Fruit fly (Drosophila melanogaster) whole organism, embryonic: ENCODE data around the gene kek6.
A peak's percentile ranks its signal among the peaks of the same experiment; 100 is the strongest.

Source experiments
- ATbp ChIP-seq: fragments of 200-800 bp; sonication (Bioruptor generic); optimal IDR thresholded peaks from 2 replicates; lab custom pipeline; 2017; ENCODE audit warnings: missing biosample characterization, mild to moderate bottlenecking, missing genetic modification characterization, missing genetic modification reagents
- CG1024 ChIP-seq: fragments of 200-800 bp; sonication (Bioruptor generic); IDR thresholded peaks from 2 replicates; pipeline ENCODE4 v1.3.6; 2022; ENCODE audit warnings: missing biosample characterization, missing genetic modification characterization
- CG10267 ChIP-seq: fragments of 200-800 bp; sonication (Bioruptor generic); optimal IDR thresholded peaks from 2 replicates; lab custom pipeline; 2018; ENCODE audit warnings: missing biosample characterization, mild to moderate bottlenecking, missing genetic modification characterization, moderate library complexity
- CG10431 ChIP-seq: fragments of 200-800 bp; sonication (Bioruptor generic); optimal IDR thresholded peaks from 3 replicates; lab custom pipeline; 2018; ENCODE audit warnings: missing biosample characterization, mild to moderate bottlenecking, missing genetic modification characterization
- CG17361 ChIP-seq: fragments of 200-800 bp; sonication (Bioruptor generic); IDR thresholded peaks from 3 replicates; pipeline ENCODE4 v1.3.6; 2022; ENCODE audit warnings: missing biosample characterization, missing genetic modification characterization
- CG17802 ChIP-seq: fragments of 200-800 bp; sonication (Bioruptor generic); optimal IDR thresholded peaks from 2 replicates; lab custom pipeline; 2018; ENCODE audit warnings: missing biosample characterization, mild to moderate bottlenecking, missing genetic modification characterization, moderate library complexity
- CG18619 ChIP-seq: fragments of 200-800 bp; sonication (Bioruptor generic); optimal IDR thresholded peaks from 3 replicates; lab custom pipeline; 2017; ENCODE audit warnings: missing biosample characterization, mild to moderate bottlenecking, missing genetic modification characterization
- CG18764 ChIP-seq: fragments of 200-800 bp; sonication (Bioruptor generic); optimal IDR thresholded peaks from 3 replicates; lab custom pipeline; 2016; ENCODE audit warnings: missing biosample characterization, missing genetic modification characterization
- CG2116 ChIP-seq: fragments of 200-800 bp; sonication (Bioruptor generic); optimal IDR thresholded peaks from 3 replicates; lab custom pipeline; 2018; ENCODE audit warnings: missing biosample characterization, mild to moderate bottlenecking, missing genetic modification characterization
- CG2129 ChIP-seq: fragments of 200-800 bp; sonication (Bioruptor generic); IDR thresholded peaks from 2 replicates; pipeline ENCODE4 v1.3.6; 2022; ENCODE audit warnings: missing biosample characterization, missing genetic modification characterization; ENCODE audit not compliant: partially characterized antibody
- CG2889 ChIP-seq: fragments of 200-800 bp; sonication (Bioruptor generic); IDR thresholded peaks from 3 replicates; pipeline ENCODE4 v1.3.6; 2022; ENCODE audit warnings: missing biosample characterization, missing genetic modification characterization
- CG30431 ChIP-seq: fragments of 200-800 bp; sonication (Bioruptor generic); optimal IDR thresholded peaks from 2 replicates; lab custom pipeline; 2017; ENCODE audit warnings: missing biosample characterization, missing genetic modification characterization
- CG3281 ChIP-seq: fragments of 200-800 bp; sonication (Bioruptor generic); optimal IDR thresholded peaks from 3 replicates; lab custom pipeline; 2017; ENCODE audit warnings: missing biosample characterization, mild to moderate bottlenecking, missing genetic modification characterization
- CG4424 ChIP-seq: fragments of 200-800 bp; sonication (Bioruptor generic); optimal IDR thresholded peaks from 3 replicates; lab custom pipeline; 2016; ENCODE audit warnings: missing biosample characterization, missing genetic modification characterization
- CG5245 ChIP-seq: fragments of 200-800 bp; sonication (Bioruptor generic); optimal IDR thresholded peaks from 3 replicates; lab custom pipeline; 2016; ENCODE audit warnings: missing biosample characterization, missing genetic modification characterization
- CG6689 ChIP-seq: fragments of 200-800 bp; sonication (Bioruptor generic); IDR thresholded peaks from 2 replicates; pipeline ENCODE4 v1.3.6; 2022; ENCODE audit warnings: missing biosample characterization, missing genetic modification characterization
- CG6813 ChIP-seq: fragments of 200-800 bp; sonication (Bioruptor generic); optimal IDR thresholded peaks from 2 replicates; lab custom pipeline; 2017; ENCODE audit warnings: missing biosample characterization, missing genetic modification characterization, mild to moderate bottlenecking, moderate library complexity, missing genetic modification reagents
- CG7271 ChIP-seq: fragments of 200-800 bp; sonication (Bioruptor generic); optimal IDR thresholded peaks from 2 replicates; lab custom pipeline; 2018; ENCODE audit warnings: missing biosample characterization, mild to moderate bottlenecking, missing genetic modification characterization, moderate library complexity
- CG9797 ChIP-seq: fragments of 200-800 bp; sonication (Bioruptor generic); optimal IDR thresholded peaks from 3 replicates; lab custom pipeline; 2018; ENCODE audit warnings: missing biosample characterization, mild to moderate bottlenecking, missing genetic modification characterization
- CkIIα-i1 ChIP-seq: fragments of 200-800 bp; sonication (Bioruptor generic); IDR thresholded peaks from 2 replicates; pipeline ENCODE4 v1.3.6; 2022; ENCODE audit warnings: missing biosample characterization, missing genetic modification characterization
- Dfd ChIP-seq, 2 experiments: fragments of >200 bp; optimal IDR thresholded peaks; 2 replicates each; lab custom pipeline; 2017; ENCODE audit warnings: missing biosample characterization in 2 of 2, missing genetic modification characterization in 2 of 2
- Fer3 ChIP-seq: fragments of 200-800 bp; sonication (Bioruptor generic); optimal IDR thresholded peaks from 2 replicates; lab custom pipeline; 2018; ENCODE audit warnings: missing biosample characterization, mild to moderate bottlenecking, missing genetic modification characterization, moderate library complexity
- Hand ChIP-seq: fragments of 200-800 bp; sonication (Bioruptor generic); optimal IDR thresholded peaks from 2 replicates; lab custom pipeline; 2017; ENCODE audit warnings: mild to moderate bottlenecking, missing biosample characterization, missing genetic modification reagents, missing genetic modification characterization
- Hmx ChIP-seq: fragments of 200-800 bp; sonication (Bioruptor generic); optimal IDR thresholded peaks from 2 replicates; lab custom pipeline; 2016; ENCODE audit warnings: missing biosample characterization, missing genetic modification characterization
- MBD-R2 ChIP-seq: fragments of 200-800 bp; sonication (Bioruptor generic); IDR thresholded peaks from 2 replicates; pipeline ENCODE4 v1.3.6; 2022; ENCODE audit warnings: missing biosample characterization, missing genetic modification characterization
- MESR4 ChIP-seq: fragments of 200-800 bp; sonication (Bioruptor generic); optimal IDR thresholded peaks from 2 replicates; lab custom pipeline; 2018; ENCODE audit warnings: missing biosample characterization, mild to moderate bottlenecking, missing genetic modification characterization, moderate library complexity
- Meics ChIP-seq: fragments of 200-800 bp; sonication (Bioruptor generic); optimal IDR thresholded peaks from 2 replicates; lab custom pipeline; 2017; ENCODE audit warnings: missing biosample characterization, mild to moderate bottlenecking, missing genetic modification characterization
- NC2β ChIP-seq: fragments of 200-800 bp; sonication (Bioruptor generic); optimal IDR thresholded peaks from 2 replicates; lab custom pipeline; 2016; ENCODE audit warnings: missing biosample characterization, missing genetic modification characterization
- NFAT ChIP-seq: fragments of 200-800 bp; sonication (Bioruptor generic); IDR thresholded peaks from 2 replicates; pipeline ENCODE4 v1.3.6; 2022; ENCODE audit warnings: missing biosample characterization, missing genetic modification characterization
- Oaz ChIP-seq: fragments of 200-800 bp; sonication (Bioruptor generic); IDR thresholded peaks from 2 replicates; pipeline ENCODE4 v1.3.6; 2022; ENCODE audit warnings: missing biosample characterization, missing genetic modification characterization
- Opbp ChIP-seq: fragments of 200-800 bp; sonication (Bioruptor generic); IDR thresholded peaks from 3 replicates; pipeline ENCODE4 v1.3.6; 2022; ENCODE audit warnings: missing biosample characterization, missing genetic modification characterization; ENCODE audit not compliant: partially characterized antibody
- Sin3A ChIP-seq: fragments of >200 bp; optimal IDR thresholded peaks from 2 replicates; lab custom pipeline; 2018
- Taf1 ChIP-seq: fragments of 200-800 bp; sonication (Bioruptor generic); IDR thresholded peaks from 2 replicates; pipeline ENCODE4 v1.3.6; 2022; ENCODE audit warnings: missing biosample characterization, missing genetic modification characterization
- amos ChIP-seq: fragments of 200-800 bp; sonication (Bioruptor generic); IDR thresholded peaks from 2 replicates; pipeline ENCODE4 v1.3.6; 2022; ENCODE audit warnings: missing biosample characterization, missing genetic modification characterization; ENCODE audit not compliant: partially characterized antibody
- btn ChIP-seq: fragments of 200-800 bp; sonication (Bioruptor generic); optimal IDR thresholded peaks from 2 replicates; lab custom pipeline; 2016; ENCODE audit warnings: missing biosample characterization, missing genetic modification characterization
- croc ChIP-seq: fragments of 200-800 bp; sonication (Bioruptor generic); conservative IDR thresholded peaks from 3 replicates; pipeline ENCODE4 v1.3.6; 2022; ENCODE audit warnings: missing biosample characterization, missing genetic modification characterization
- dmrt99B ChIP-seq: fragments of 200-800 bp; sonication (Bioruptor generic); optimal IDR thresholded peaks from 2 replicates; lab custom pipeline; 2018; ENCODE audit warnings: missing biosample characterization, mild to moderate bottlenecking, missing genetic modification characterization, moderate library complexity
- eyg ChIP-seq: fragments of 200-800 bp; sonication (Bioruptor generic); optimal IDR thresholded peaks from 3 replicates; lab custom pipeline; 2016; ENCODE audit warnings: missing biosample characterization, missing genetic modification characterization
- lab ChIP-seq: fragments of 200-800 bp; sonication (Bioruptor generic); optimal IDR thresholded peaks from 3 replicates; lab custom pipeline; 2017; ENCODE audit warnings: missing biosample characterization, missing genetic modification characterization, mild to moderate bottlenecking, moderate library complexity, missing genetic modification reagents
- nmo ChIP-seq: fragments of 200-800 bp; sonication (Bioruptor generic); optimal IDR thresholded peaks from 2 replicates; lab custom pipeline; 2018; ENCODE audit warnings: missing biosample characterization, mild to moderate bottlenecking, missing genetic modification characterization, moderate library complexity
- pnt ChIP-seq: fragments of 200-800 bp; sonication (Bioruptor generic); optimal IDR thresholded peaks from 3 replicates; lab custom pipeline; 2016; ENCODE audit warnings: missing biosample characterization, missing genetic modification characterization
- pros ChIP-seq: fragments of 200-800 bp; sonication (Bioruptor generic); optimal IDR thresholded peaks from 3 replicates; lab custom pipeline; 2019; ENCODE audit warnings: missing biosample characterization, mild to moderate bottlenecking, missing genetic modification characterization, moderate library complexity
- psq ChIP-seq: fragments of 200-800 bp; sonication (Bioruptor generic); optimal IDR thresholded peaks from 2 replicates; lab custom pipeline; 2017; ENCODE audit warnings: missing biosample characterization, missing genetic modification characterization
- shn ChIP-seq: fragments of 200-800 bp; sonication (Bioruptor generic); optimal IDR thresholded peaks from 3 replicates; lab custom pipeline; 2016; ENCODE audit warnings: missing biosample characterization, missing genetic modification characterization
- slp2 ChIP-seq: fragments of 200-800 bp; sonication (Bioruptor generic); optimal IDR thresholded peaks from 2 replicates; lab custom pipeline; 2016; ENCODE audit warnings: missing biosample characterization, missing genetic modification characterization
- sob ChIP-seq: fragments of 200-800 bp; sonication (Bioruptor generic); IDR thresholded peaks from 2 replicates; pipeline ENCODE4 v1.3.6; 2022; ENCODE audit warnings: missing biosample characterization, missing genetic modification characterization
- tna ChIP-seq: fragments of 200-800 bp; sonication (Bioruptor generic); IDR thresholded peaks from 2 replicates; pipeline ENCODE4 v1.3.6; 2022; ENCODE audit warnings: missing biosample characterization, missing genetic modification characterization; ENCODE audit not compliant: partially characterized antibody
- trem ChIP-seq: fragments of 200-800 bp; optimal IDR thresholded peaks from 3 replicates; lab custom pipeline; 2019; ENCODE audit warnings: missing biosample characterization, mild to moderate bottlenecking, missing genetic modification characterization, moderate library complexity
- trh ChIP-seq: fragments of 200-800 bp; sonication (Bioruptor generic); optimal IDR thresholded peaks from 2 replicates; lab custom pipeline; 2016; ENCODE audit warnings: missing biosample characterization, missing genetic modification characterization
- vnd ChIP-seq: fragments of 200-800 bp; sonication (Bioruptor generic); IDR thresholded peaks from 3 replicates; pipeline ENCODE4 v1.3.6; 2022; ENCODE audit warnings: missing biosample characterization, missing genetic modification characterization; ENCODE audit not compliant: partially characterized antibody
- zfh2 ChIP-seq: fragments of 200-800 bp; sonication (Bioruptor generic); optimal IDR thresholded peaks from 2 replicates; lab custom pipeline; 2016; ENCODE audit warnings: missing biosample characterization, missing genetic modification characterization

Gene kek6

DNA sequence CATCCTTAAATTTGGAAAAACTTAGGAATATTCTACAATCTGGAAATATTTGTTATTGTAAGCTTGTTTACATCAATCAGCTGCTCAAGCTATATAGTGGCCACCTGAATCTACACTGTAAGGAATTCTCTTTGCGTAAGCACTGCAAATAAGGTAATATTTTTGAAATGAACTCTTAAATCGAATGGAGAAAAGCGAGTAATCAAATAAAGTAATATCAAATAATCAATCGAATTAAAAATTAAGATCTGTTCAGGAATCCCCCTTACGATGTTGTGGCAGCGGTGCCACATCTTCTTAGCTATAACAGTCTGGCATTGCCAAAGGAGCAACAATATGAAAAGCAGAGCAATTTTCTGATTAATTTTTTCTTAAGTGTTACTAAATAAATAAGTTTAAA lies 5.9 kb upstream of the kek6 start, which contains the start of the genes Mnat9 and CG1792 (continued):
- TF ChIP-seq CG30431 (peak; percentile 98), ATbp (peak; percentile 97), shn (GFP tag; lab: Kevin White, UChicago) (peak; percentile 99), CG17802 (peak; percentile 94), CG7271 (tag; lab: Kevin White, UChicago) (peak; percentile 93), amos (GFP tag; lab: Robert Waterston, UW) (no peak; the same call in 1 of the 2 replicates), CG17361 (GFP tag; lab: Robert Waterston, UW) (peak; percentile 98), Hand (GFP tag; lab: Kevin White, UChicago) (peak; percentile 91), NFAT (GFP tag; lab: Robert Waterston, UW) (peak; percentile 99), CG18619 (peak; percentile 97), Sin3A (lab: Kevin White, UChicago) (no peak), CG10431 (GFP tag; lab: Kevin White, UChicago) (peak; percentile 82), sob (GFP tag; lab: Robert Waterston, UW) (peak; percentile 100), CG1024 (peak; percentile 98), Fer3 (peak; percentile 99), slp2 (GFP tag; lab: Kevin White, UChicago) (peak; percentile 98), Dfd (GFP tag; optimal IDR thresholded peaks at IDR 0.05; lab: Kevin White, UChicago) (no peak), psq (peak; percentile 94), pnt (GFP tag; lab: Kevin White, UChicago) (peak; percentile 99), trh (GFP tag; lab: Kevin White, UChicago) (peak; percentile 97), MESR4 (GFP tag; lab: Kevin White, UChicago) (peak; percentile 91), CkIIα-i1 (GFP tag; lab: Robert Waterston, UW) (peak; percentile 94), zfh2 (GFP tag; lab: Kevin White, UChicago) (peak; percentile 99), CG2116 (GFP tag; lab: Kevin White, UChicago) (peak; percentile 90), CG6813 (GFP tag; lab: Kevin White, UChicago) (peak; percentile 96), MBD-R2 (GFP tag; lab: Robert Waterston, UW) (peak; percentile 100), dmrt99B (peak; percentile 98), CG10267 (peak; percentile 93), croc (GFP tag; lab: Robert Waterston, UW) (peak; percentile 95), vnd (GFP tag; lab: Robert Waterston, UW) (no peak), CG3281 (peak; percentile 97), NC2β (GFP tag; lab: Kevin White, UChicago) (peak; percentile 98), nmo (peak; percentile 99), pros (GFP tag; lab: Kevin White, UChicago) (no peak), Hmx (peak; percentile 97), CG5245 (peak; percentile 98), tna (GFP tag; lab: Robert Waterston, UW) (no peak), CG9797 (GFP tag; lab: Kevin White, UChicago) (peak; percentile 45), Opbp (GFP tag; lab: Robert Waterston, UW) (peak; percentile 47; the same call in 1 of the 3 replicates), Meics (GFP tag; lab: Kevin White, UChicago) (peak; percentile 98), eyg (GFP tag; lab: Kevin White, UChicago) (peak; percentile 96), btn (GFP tag; lab: Kevin White, UChicago) (peak; percentile 95), Oaz (GFP tag; lab: Robert Waterston, UW) (peak; percentile 99), lab (GFP tag; lab: Kevin White, UChicago) (peak; percentile 99), CG4424 (GFP tag; lab: Kevin White, UChicago) (peak; percentile 99), CG2129 (GFP tag; lab: Robert Waterston, UW) (no peak), CG6689 (GFP tag; lab: Robert Waterston, UW) (peak; percentile 99), CG18764 (GFP tag; lab: Kevin White, UChicago) (peak; percentile 98), Taf1 (GFP tag; lab: Robert Waterston, UW) (peak; percentile 98), CG2889 (GFP tag; lab: Robert Waterston, UW) (peak; percentile 99), trem (peak; percentile 96)
